Fruit fly (Drosophila melanogaster): ENCODE results near the gene CG8475.

DNA sequence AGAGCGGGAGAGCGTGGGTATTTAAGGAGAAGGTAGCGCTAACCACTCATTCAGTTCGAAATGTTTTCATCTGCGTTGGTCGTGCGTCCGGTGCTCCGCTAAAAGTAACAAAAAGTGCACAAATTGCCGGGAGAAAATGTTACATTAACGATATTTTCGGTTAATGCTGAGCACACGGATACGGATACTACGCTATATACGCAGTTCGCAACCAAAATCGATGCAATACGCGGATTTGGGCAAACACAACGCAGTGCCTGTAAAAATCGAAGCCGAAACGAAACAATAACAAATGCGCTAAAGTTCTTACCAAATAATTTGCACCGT lies 33.7 kb downstream of the CG8475 start, which contains the start of gene Piezo:
- TF ChIP-seq Ada2b (GFP tag; IDR thresholded peaks at IDR 0.05): no peak
- TF ChIP-seq ssp (GFP tag; IDR thresholded peaks at IDR 0.05): no peak
- TF ChIP-seq CG6854 (GFP tag; optimal IDR thresholded peaks at IDR 0.05): no peak
